Worm (Caenorhabditis elegans) whole organism, late embryonic: ENCODE data around the gene C05B5.5.
A peak's percentile ranks its signal among the peaks of the same experiment; 100 is the strongest.

Experiments used
- C08G9.2 ChIP-seq: sonication (generic microtip); optimal IDR thresholded peaks from 2 replicates; lab custom pipeline; 2016; ENCODE audit warnings: mild to moderate bottlenecking, missing genetic modification characterization, moderate library complexity, missing compliant biosample characterization
- C38D4.7 ChIP-seq: fragments of 200-800 bp; sonication (Bioruptor generic); optimal IDR thresholded peaks from 2 replicates; lab custom pipeline; 2018; ENCODE audit warnings: mild to moderate bottlenecking, missing genetic modification characterization, moderate library complexity, missing compliant biosample characterization
- F13H6.1 ChIP-seq: sonication (generic microtip); optimal IDR thresholded peaks from 2 replicates; lab custom pipeline; 2016; ENCODE audit warnings: missing genetic modification characterization, missing compliant biosample characterization
- K02D7.2 ChIP-seq: sonication (generic microtip); optimal IDR thresholded peaks from 2 replicates; lab custom pipeline; 2017; ENCODE audit warnings: mild to moderate bottlenecking, missing genetic modification characterization, missing compliant biosample characterization
- K09A11.1 ChIP-seq: sonication (generic microtip); optimal IDR thresholded peaks from 2 replicates; lab custom pipeline; 2017; ENCODE audit warnings: antibody characterized with exemption, mild to moderate bottlenecking, missing genetic modification characterization, missing compliant biosample characterization; ENCODE audit not compliant: insufficient read depth
- ahr-1 ChIP-seq: sonication (generic microtip); optimal IDR thresholded peaks from 2 replicates; lab custom pipeline; 2016; ENCODE audit warnings: missing genetic modification characterization, missing compliant biosample characterization
- ama-1 ChIP-seq: fragments of 150-350 bp; optimal IDR thresholded peaks from 2 replicates; lab custom pipeline; 2014
- ceh-14 ChIP-seq: sonication (generic microtip); optimal IDR thresholded peaks from 2 replicates; lab custom pipeline; 2016; ENCODE audit warnings: missing genotype, missing genetic modification characterization, missing compliant biosample characterization
- ceh-18 ChIP-seq: sonication (generic microtip); optimal IDR thresholded peaks from 2 replicates; lab custom pipeline; 2016; ENCODE audit warnings: missing genetic modification characterization, missing compliant biosample characterization
- ceh-22 ChIP-seq: sonication (generic microtip); optimal IDR thresholded peaks from 2 replicates; lab custom pipeline; 2017; ENCODE audit warnings: missing biosample characterization, missing genetic modification characterization
- ceh-24 ChIP-seq: sonication (generic microtip); optimal IDR thresholded peaks from 2 replicates; lab custom pipeline; 2016; ENCODE audit warnings: mild to moderate bottlenecking, missing genetic modification characterization, missing compliant biosample characterization
- ceh-31 ChIP-seq: sonication (generic microtip); optimal IDR thresholded peaks from 2 replicates; lab custom pipeline; 2016; ENCODE audit warnings: missing genetic modification characterization, missing compliant biosample characterization
- ceh-45 ChIP-seq: fragments of 200-800 bp; sonication (Bioruptor generic); IDR thresholded peaks from 2 replicates; pipeline ENCODE4 v1.3.6; 2022; ENCODE audit warnings: missing genetic modification reagents, missing genetic modification characterization, missing compliant biosample characterization
- ceh-48 ChIP-seq: sonication (generic microtip); optimal IDR thresholded peaks from 2 replicates; lab custom pipeline; 2016; ENCODE audit warnings: missing genetic modification characterization, inconsistent platforms, missing compliant biosample characterization
- ceh-6 ChIP-seq: fragments of 200-800 bp; sonication (Bioruptor generic); optimal IDR thresholded peaks from 2 replicates; lab custom pipeline; 2018; ENCODE audit warnings: mild to moderate bottlenecking, missing genetic modification characterization, missing compliant biosample characterization
- che-1 ChIP-seq: sonication (generic microtip); optimal IDR thresholded peaks from 2 replicates; lab custom pipeline; 2016; ENCODE audit warnings: mild to moderate bottlenecking, missing genetic modification characterization, missing compliant biosample characterization
- dmd-4 ChIP-seq: sonication (generic microtip); optimal IDR thresholded peaks from 2 replicates; lab custom pipeline; 2016; ENCODE audit warnings: borderline replicate concordance, missing genetic modification characterization, missing compliant biosample characterization
- elt-4 ChIP-seq: sonication (generic microtip); optimal IDR thresholded peaks from 2 replicates; lab custom pipeline; 2016; ENCODE audit warnings: missing genetic modification characterization, missing compliant biosample characterization
- ets-4 ChIP-seq: sonication (generic microtip); optimal IDR thresholded peaks from 2 replicates; lab custom pipeline; 2016; ENCODE audit warnings: missing genetic modification characterization, missing compliant biosample characterization
- eyg-1 ChIP-seq: sonication (generic microtip); optimal IDR thresholded peaks from 2 replicates; lab custom pipeline; 2016; ENCODE audit warnings: missing genotype, missing genetic modification characterization, missing compliant biosample characterization
- fax-1 ChIP-seq: sonication (generic microtip); optimal IDR thresholded peaks from 2 replicates; lab custom pipeline; 2016; ENCODE audit warnings: missing genotype, missing genetic modification characterization, missing compliant biosample characterization
- fkh-10 ChIP-seq: fragments of 150-350 bp; optimal IDR thresholded peaks from 2 replicates; lab custom pipeline; 2014; ENCODE audit warnings: missing biosample characterization, missing genetic modification reagents, missing genetic modification characterization
- fkh-6 ChIP-seq: sonication (generic microtip); optimal IDR thresholded peaks from 2 replicates; lab custom pipeline; 2016; ENCODE audit warnings: missing genetic modification characterization, missing compliant biosample characterization
- hlh-13 ChIP-seq: fragments of 200-800 bp; sonication (Bioruptor generic); optimal IDR thresholded peaks from 2 replicates; lab custom pipeline; 2018; ENCODE audit warnings: mild to moderate bottlenecking, missing genetic modification characterization, missing compliant biosample characterization
- hlh-30 ChIP-seq: sonication (generic microtip); optimal IDR thresholded peaks from 2 replicates; lab custom pipeline; 2017; ENCODE audit warnings: antibody characterized with exemption, missing genetic modification characterization, missing compliant biosample characterization; ENCODE audit not compliant: insufficient read depth
- hlh-8 ChIP-seq: sonication (generic microtip); optimal IDR thresholded peaks from 2 replicates; lab custom pipeline; 2016; ENCODE audit warnings: missing genotype, missing genetic modification characterization, missing compliant biosample characterization
- lin-11 ChIP-seq: fragments of 200-800 bp; sonication (Bioruptor generic); optimal IDR thresholded peaks from 2 replicates; lab custom pipeline; 2018; ENCODE audit warnings: mild to moderate bottlenecking, missing genetic modification characterization, missing compliant biosample characterization
- madf-2 ChIP-seq: sonication (generic microtip); optimal IDR thresholded peaks from 2 replicates; lab custom pipeline; 2017; ENCODE audit warnings: missing genetic modification characterization, missing compliant biosample characterization
- nfya-1 ChIP-seq: sonication (generic microtip); optimal IDR thresholded peaks from 2 replicates; lab custom pipeline; 2017; ENCODE audit warnings: missing genetic modification characterization, mild to moderate bottlenecking, missing compliant biosample characterization, antibody characterized with exemption, moderate library complexity
- nhr-11 ChIP-seq: fragments of 150-350 bp; optimal IDR thresholded peaks from 2 replicates; lab custom pipeline; 2014; ENCODE audit warnings: missing biosample characterization, missing genetic modification characterization
- nhr-232 ChIP-seq: sonication (generic microtip); optimal IDR thresholded peaks from 2 replicates; lab custom pipeline; 2016; ENCODE audit warnings: missing genetic modification characterization, missing compliant biosample characterization
- odd-2 ChIP-seq: sonication (generic microtip); optimal IDR thresholded peaks from 2 replicates; lab custom pipeline; 2017; ENCODE audit warnings: antibody characterized with exemption, mild to moderate bottlenecking, missing genetic modification characterization, missing compliant biosample characterization
- pqm-1 ChIP-seq: sonication (generic microtip); optimal IDR thresholded peaks from 2 replicates; lab custom pipeline; 2016; ENCODE audit warnings: missing genetic modification characterization, missing compliant biosample characterization
- ref-2 ChIP-seq: sonication (generic microtip); optimal IDR thresholded peaks from 2 replicates; lab custom pipeline; 2016; ENCODE audit warnings: missing genetic modification characterization, missing compliant biosample characterization
- rnt-1 ChIP-seq: sonication (generic microtip); optimal IDR thresholded peaks from 2 replicates; lab custom pipeline; 2016; ENCODE audit warnings: missing genetic modification characterization, missing compliant biosample characterization
- sox-2 ChIP-seq: fragments of 200-800 bp; sonication (Bioruptor generic); IDR thresholded peaks from 2 replicates; pipeline ENCODE4 v1.3.6; 2022; ENCODE audit warnings: missing genetic modification reagents, missing genetic modification characterization, missing compliant biosample characterization
- syd-9 ChIP-seq: sonication (generic microtip); optimal IDR thresholded peaks from 2 replicates; lab custom pipeline; 2016; ENCODE audit warnings: mild to moderate bottlenecking, missing genetic modification characterization, moderate library complexity, missing compliant biosample characterization
- tbx-2 ChIP-seq: sonication (generic microtip); optimal IDR thresholded peaks from 2 replicates; lab custom pipeline; 2016; ENCODE audit warnings: missing genetic modification characterization, missing compliant biosample characterization
- ttx-3 ChIP-seq: sonication (generic microtip); optimal IDR thresholded peaks from 2 replicates; lab custom pipeline; 2016; ENCODE audit warnings: missing genetic modification reagents, missing genetic modification characterization, missing compliant biosample characterization
- unc-55 ChIP-seq: sonication (generic microtip); optimal IDR thresholded peaks from 2 replicates; lab custom pipeline; 2017; ENCODE audit warnings: missing biosample characterization, missing genetic modification reagents, missing genetic modification characterization
- unc-86 ChIP-seq: sonication (generic microtip); optimal IDR thresholded peaks from 2 replicates; lab custom pipeline; 2016; ENCODE audit warnings: missing genetic modification characterization, missing compliant biosample characterization

Gene C05B5.5

ce11 chrIII:9985542-9985941 is 15.6 kb upstream of the C05B5.5 start:
- TF ChIP-seq unc-86 (tag; lab: Kevin White, UChicago) (no peak), ceh-14 (tag; lab: Kevin White, UChicago) (no peak), dmd-4 (tag; lab: Kevin White, UChicago) (no peak), ceh-18 (tag; lab: Kevin White, UChicago) (no peak), tbx-2 (no peak), hlh-8 (tag; lab: Kevin White, UChicago) (no peak), ceh-31 (tag; lab: Kevin White, UChicago) (no peak), ama-1 (lab: Kevin White, UChicago) (no peak), F13H6.1 (tag; lab: Kevin White, UChicago) (no peak), nhr-11 (tag; lab: Kevin White, UChicago) (no peak), lin-11 (tag; lab: Kevin White, UChicago) (no peak)

- TF ChIP-seq unc-55 (GFP tag; lab: Kevin White, UChicago) (peak; percentile 87), ceh-18 (tag; lab: Kevin White, UChicago) (peak; percentile 10), ets-4 (no peak), madf-2 (tag; lab: Kevin White, UChicago) (no peak), ceh-45 (GFP tag; lab: Robert Waterston, UW) (no peak), odd-2 (no peak)
- TF ChIP-seq, all 69 proteins: peak for 2
These were observed 14.2 kb upstream of the C05B5.5 start, which contains the start of gene C05B5.12 for ce11 chrIII:9986827-9987429. Gene C05B5.12 (plus strand): TSS chrIII:9987379.

ce11 chrIII:9988352-9988751 is 12.8 kb upstream of the C05B5.5 start, which contains the start of gene C05B5.1:
Gene C05B5.1 (minus strand): TSS chrIII:9988452.
- TF ChIP-seq odd-2 = no peak

- TF ChIP-seq ahr-1 (tag; lab: Kevin White, UChicago) (no peak), ref-2 (tag; lab: Kevin White, UChicago) (no peak), hlh-13 (GFP tag; lab: Kevin White, UChicago) (no peak), pqm-1 (tag; lab: Kevin White, UChicago) (no peak), elt-4 (tag; lab: Kevin White, UChicago) (no peak), ceh-22 (tag; lab: Kevin White, UChicago) (no peak), syd-9 (tag; lab: Kevin White, UChicago) (no peak), C38D4.7 (no peak), lin-11 (tag; lab: Kevin White, UChicago) (no peak)
These were observed 9.8 kb upstream of the C05B5.5 start for ce11 chrIII:9991324-9991723.

ce11 chrIII:9993535-9993934 is 7.6 kb upstream of the C05B5.5 start, which contains the start of gene C05B5.4:
Gene C05B5.4 (plus strand): TSS chrIII:9993885.
- TF ChIP-seq fkh-10 (GFP tag; lab: Kevin White, UChicago) (no peak), che-1 (tag; lab: Kevin White, UChicago) (no peak), dmd-4 (tag; lab: Kevin White, UChicago) (no peak), C08G9.2 (no peak), ttx-3 (tag; lab: Kevin White, UChicago) (no peak), fax-1 (tag; lab: Kevin White, UChicago) (no peak), ama-1 (lab: Kevin White, UChicago) (no peak), ceh-6 (no peak), K02D7.2 (no peak), madf-2 (tag; lab: Kevin White, UChicago) (no peak)
- TF ChIP-seq, all 69 proteins: peak for 0

ce11 chrIII:9997890-9998289 is 3.3 kb upstream of the C05B5.5 start, which contains the start of gene pqn-8:
Gene pqn-8 (minus strand): TSS chrIII:9997990.
- TF ChIP-seq fkh-6 (no peak), K09A11.1 (tag; lab: Kevin White, UChicago) (no peak), elt-4 (tag; lab: Kevin White, UChicago) (no peak), hlh-30 (tag; lab: Kevin White, UChicago) (no peak), lin-11 (tag; lab: Kevin White, UChicago) (no peak), K02D7.2 (no peak), ceh-24 (tag; lab: Kevin White, UChicago) (no peak), sox-2 (GFP tag; lab: Robert Waterston, UW) (no peak), nhr-232 (tag; lab: Kevin White, UChicago) (no peak), rnt-1 (tag; lab: Kevin White, UChicago) (no peak), eyg-1 (tag; lab: Kevin White, UChicago) (no peak), ceh-22 (tag; lab: Kevin White, UChicago) (no peak), ceh-45 (GFP tag; lab: Robert Waterston, UW) (no peak), nfya-1 (no peak), ama-1 (lab: Kevin White, UChicago) (no peak), ceh-48 (tag; lab: Kevin White, UChicago) (no peak)
